Worm (Caenorhabditis elegans): ENCODE measurements around the gene F11E6.8.
A peak's percentile ranks its signal among the peaks of the same experiment; 100 is the strongest.

Gene F11E6.8

DNA sequence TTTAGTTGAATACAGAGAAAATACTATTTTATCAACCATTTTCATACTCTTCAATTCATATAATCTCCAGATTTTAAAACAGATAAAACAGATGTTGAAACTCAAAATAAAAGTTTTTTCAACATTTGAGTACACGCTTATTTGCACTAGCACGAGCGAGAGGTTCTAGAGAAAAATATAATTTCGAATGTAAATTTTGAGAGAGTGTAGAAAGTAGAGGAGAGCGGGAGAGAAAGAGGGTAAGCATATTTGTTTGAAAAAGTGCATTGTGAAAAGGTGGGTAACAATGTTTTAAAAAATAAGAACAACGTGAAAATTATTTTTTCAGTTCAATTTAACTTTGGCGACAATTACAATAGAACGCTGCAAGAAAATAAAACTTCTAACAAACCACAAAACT, 17.5 kb upstream of the F11E6.8 start:
- TF ChIP-seq Y22D7AL.16 (tag; optimal IDR thresholded peaks at IDR 0.05) (no peak), nhr-11 (tag; optimal IDR thresholded peaks at IDR 0.05) (no peak), C38D4.7 (GFP tag; optimal IDR thresholded peaks at IDR 0.05) (no peak), unc-42 (tag; optimal IDR thresholded peaks at IDR 0.05) (peak; percentile 7), elt-2 (tag; optimal IDR thresholded peaks at IDR 0.05) (no peak), pqm-1 (tag; optimal IDR thresholded peaks at IDR 0.05) (no peak), nfya-1 (tag; optimal IDR thresholded peaks at IDR 0.05) (no peak), ceh-18 (tag; optimal IDR thresholded peaks at IDR 0.05) (no peak)

DNA sequence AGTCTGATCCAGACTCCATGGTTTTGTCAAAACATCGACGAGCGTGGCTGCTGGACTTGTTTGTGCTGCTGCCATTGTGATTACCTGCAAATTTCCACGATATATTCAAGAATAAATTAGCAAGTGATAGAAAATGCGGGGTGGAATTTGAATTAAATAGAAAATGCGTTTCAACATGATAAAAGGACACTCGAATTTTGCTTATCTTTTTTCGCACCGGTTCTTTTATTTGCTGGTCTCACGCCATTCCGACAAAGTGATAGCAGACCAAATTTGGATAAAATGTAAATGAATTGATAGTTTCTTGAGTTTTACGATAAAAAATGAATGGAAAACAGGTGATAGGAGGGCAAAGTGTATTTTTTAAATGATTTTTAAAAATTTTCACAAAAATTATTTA, 17.0 kb upstream of the F11E6.8 start, which contains the start of gene elo-2:
elo-2 (minus strand) TSS at position 84 of the 400 bp plus-strand sequence.
- TF ChIP-seq pha-2 (tag; optimal IDR thresholded peaks at IDR 0.05) (no peak), elt-2 (tag; optimal IDR thresholded peaks at IDR 0.05) (peak; percentile 28)

DNA sequence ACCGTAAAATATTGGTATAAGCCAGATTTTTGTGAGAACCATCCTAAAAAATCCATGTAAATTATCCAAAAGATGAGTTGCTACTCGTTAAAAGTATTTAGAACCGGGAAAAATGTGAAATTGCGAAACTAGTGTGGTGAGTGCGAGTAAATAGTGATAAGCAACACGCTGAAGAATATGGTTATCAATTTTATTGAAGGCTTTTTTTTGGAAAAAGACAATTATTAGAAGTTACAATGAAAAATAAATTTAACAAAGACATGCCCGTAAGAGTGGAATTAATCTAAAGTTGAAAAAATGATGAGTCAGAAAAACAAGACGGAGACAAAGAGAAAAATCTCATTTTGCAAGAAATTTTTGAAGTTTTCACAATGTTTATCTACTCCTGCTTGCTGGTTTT, 15.5 kb upstream of the F11E6.8 start, which contains the start of gene F11E6.6:
F11E6.6 (minus strand) TSS at position 101 of the 400 bp plus-strand sequence.
- TF ChIP-seq ttx-3 (tag; optimal IDR thresholded peaks at IDR 0.05) (no peak), pros-1 (tag; optimal IDR thresholded peaks at IDR 0.05) (no peak), hlh-6 (tag; optimal IDR thresholded peaks at IDR 0.05) (no peak), hlh-13 (GFP tag; optimal IDR thresholded peaks at IDR 0.05) (no peak), ztf-16 (tag; optimal IDR thresholded peaks at IDR 0.05) (no peak), hlh-8 (tag; optimal IDR thresholded peaks at IDR 0.05) (no peak), fax-1 (tag; optimal IDR thresholded peaks at IDR 0.05) (no peak), che-1 (tag; optimal IDR thresholded peaks at IDR 0.05) (no peak), madf-2 (tag; optimal IDR thresholded peaks at IDR 0.05) (no peak), Y22D7AL.16 (tag; optimal IDR thresholded peaks at IDR 0.05) (no peak), gmeb-2 (tag; optimal IDR thresholded peaks at IDR 0.05) (no peak), pha-4 (tag; optimal IDR thresholded peaks at IDR 0.05) (no peak), ceh-19 (GFP tag; optimal IDR thresholded peaks at IDR 0.05) (no peak), C08G9.2 (tag; optimal IDR thresholded peaks at IDR 0.05) (no peak), dmd-4 (tag; optimal IDR thresholded peaks at IDR 0.05; ENCODE audit: borderline replicate concordance) (no peak), K02D7.2 (tag; optimal IDR thresholded peaks at IDR 0.05) (no peak), F13H6.1 (tag; optimal IDR thresholded peaks at IDR 0.05) (no peak), ahr-1 (tag; optimal IDR thresholded peaks at IDR 0.05) (no peak), ceh-6 (GFP tag; optimal IDR thresholded peaks at IDR 0.05) (no peak), hlh-15 (tag; optimal IDR thresholded peaks at IDR 0.05) (no peak)

DNA sequence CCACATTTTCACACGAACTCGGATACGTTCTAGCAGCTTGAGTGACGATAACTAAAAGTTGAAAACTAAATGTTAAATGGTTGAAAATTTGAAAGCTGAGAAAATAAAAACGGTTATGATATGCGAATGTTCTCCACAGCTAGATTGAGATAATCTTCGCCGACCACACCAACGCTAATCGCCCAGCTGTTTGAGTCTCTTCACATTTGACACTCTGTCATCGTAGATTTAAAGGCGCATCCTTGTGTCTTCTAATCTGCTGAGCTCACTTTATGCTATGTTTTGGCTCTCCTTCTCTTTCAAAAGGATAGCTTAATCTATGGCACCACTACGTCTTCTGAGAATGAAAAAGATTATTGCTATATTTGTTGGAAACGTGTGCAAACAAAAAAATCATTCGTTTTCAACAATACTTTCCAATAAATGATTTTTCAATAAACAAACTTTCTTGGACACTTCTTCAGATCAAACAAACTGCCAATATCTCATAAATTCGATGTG, 12.8 kb upstream of the F11E6.8 start, which contains the start of gene F11E6.10:
F11E6.10 (minus strand) TSS at position 51 of the 501 bp plus-strand sequence.
- TF ChIP-seq pax-1 (tag; optimal IDR thresholded peaks at IDR 0.05) (no peak), ttx-3 (tag; optimal IDR thresholded peaks at IDR 0.05) (no peak), lim-6 (tag; optimal IDR thresholded peaks at IDR 0.05) (no peak), ceh-22 (tag; optimal IDR thresholded peaks at IDR 0.05) (no peak), ceh-48 (tag; optimal IDR thresholded peaks at IDR 0.05) (no peak), che-1 (tag; optimal IDR thresholded peaks at IDR 0.05) (no peak), F13H6.1 (tag; optimal IDR thresholded peaks at IDR 0.05) (no peak), odd-2 (tag; optimal IDR thresholded peaks at IDR 0.05) (no peak), pha-2 (tag; optimal IDR thresholded peaks at IDR 0.05) (no peak), pqm-1 (tag; optimal IDR thresholded peaks at IDR 0.05) (no peak), syd-9 (tag; optimal IDR thresholded peaks at IDR 0.05) (no peak), fkh-10 (GFP tag; optimal IDR thresholded peaks at IDR 0.05) (no peak), pat-9 (tag; optimal IDR thresholded peaks at IDR 0.05) (no peak)

Measured in whole organism, late embryonic.